Worm (Caenorhabditis elegans) whole organism, late embryonic: ENCODE results near the gene F18A11.5.

Experiments
- hlh-6 ChIP-seq: sonication (generic microtip); optimal IDR thresholded peaks from 2 replicates; lab custom pipeline; 2016; ENCODE audit warnings: missing genotype, missing genetic modification characterization, missing compliant biosample characterization
- nhr-232 ChIP-seq: sonication (generic microtip); optimal IDR thresholded peaks from 2 replicates; lab custom pipeline; 2016; ENCODE audit warnings: missing genetic modification characterization, missing compliant biosample characterization

DNA sequence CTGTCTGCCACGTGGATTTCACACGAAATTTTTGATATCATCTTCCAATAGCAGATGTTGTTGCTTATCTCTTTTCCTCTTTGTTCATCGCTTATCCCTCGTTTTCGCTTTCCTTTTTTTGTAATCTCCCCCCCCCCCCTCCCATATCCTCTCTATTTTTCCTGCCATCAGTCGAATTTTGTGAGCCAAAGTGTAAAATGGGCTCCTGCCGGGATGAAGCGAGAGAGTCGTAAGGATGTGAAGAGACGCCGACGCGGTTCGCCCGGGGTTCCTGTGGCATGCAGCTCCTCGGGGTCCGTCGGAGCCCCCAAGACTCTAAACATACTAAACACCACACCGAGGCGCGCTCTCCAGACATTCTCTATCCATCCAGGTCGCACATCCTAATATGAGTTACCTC, 42.5 kb upstream of the F18A11.5 start, which contains the start of gene zyx-1:
- TF ChIP-seq hlh-6 (no peak), nhr-232 (tag; lab: Kevin White, UChicago) (no peak)
